Worm (Caenorhabditis elegans) whole organism, late embryonic: ENCODE measurements around the gene npr-30.

Experiments used
- F13H6.1 ChIP-seq: sonication (generic microtip); optimal IDR thresholded peaks from 2 replicates; lab custom pipeline; 2016; ENCODE audit warnings: missing genetic modification characterization, missing compliant biosample characterization
- K02D7.2 ChIP-seq: sonication (generic microtip); optimal IDR thresholded peaks from 2 replicates; lab custom pipeline; 2017; ENCODE audit warnings: mild to moderate bottlenecking, missing genetic modification characterization, missing compliant biosample characterization
- ceh-14 ChIP-seq: sonication (generic microtip); optimal IDR thresholded peaks from 2 replicates; lab custom pipeline; 2016; ENCODE audit warnings: missing genotype, missing genetic modification characterization, missing compliant biosample characterization
- hlh-30 ChIP-seq: sonication (generic microtip); optimal IDR thresholded peaks from 2 replicates; lab custom pipeline; 2017; ENCODE audit warnings: antibody characterized with exemption, missing genetic modification characterization, missing compliant biosample characterization; ENCODE audit not compliant: insufficient read depth
- hlh-8 ChIP-seq: sonication (generic microtip); optimal IDR thresholded peaks from 2 replicates; lab custom pipeline; 2016; ENCODE audit warnings: missing genotype, missing genetic modification characterization, missing compliant biosample characterization
- madf-2 ChIP-seq: sonication (generic microtip); optimal IDR thresholded peaks from 2 replicates; lab custom pipeline; 2017; ENCODE audit warnings: missing genetic modification characterization, missing compliant biosample characterization
- nhr-11 ChIP-seq: fragments of 150-350 bp; optimal IDR thresholded peaks from 2 replicates; lab custom pipeline; 2014; ENCODE audit warnings: missing biosample characterization, missing genetic modification characterization
- tbx-2 ChIP-seq: sonication (generic microtip); optimal IDR thresholded peaks from 2 replicates; lab custom pipeline; 2016; ENCODE audit warnings: missing genetic modification characterization, missing compliant biosample characterization

ce11 chrIII:17558-17957 is 14.4 kb downstream of the npr-30 start:
- TF ChIP-seq hlh-8 (tag; lab: Kevin White, UChicago) = no peak
- TF ChIP-seq ceh-14 (tag; lab: Kevin White, UChicago) = no peak
- no peak for TF ChIP-seq K02D7.2 (tag; lab: Kevin White, UChicago)
- TF ChIP-seq nhr-11 (tag; lab: Kevin White, UChicago) = no peak
- TF ChIP-seq F13H6.1 (tag; lab: Kevin White, UChicago) = no peak
- no peak for TF ChIP-seq tbx-2 (tag; lab: Kevin White, UChicago)
- TF ChIP-seq madf-2 = no peak
- TF ChIP-seq hlh-30 (tag; lab: Kevin White, UChicago) = no peak
